Worm (Caenorhabditis elegans): ENCODE data around the gene Y105C5B.1413.

DNA sequence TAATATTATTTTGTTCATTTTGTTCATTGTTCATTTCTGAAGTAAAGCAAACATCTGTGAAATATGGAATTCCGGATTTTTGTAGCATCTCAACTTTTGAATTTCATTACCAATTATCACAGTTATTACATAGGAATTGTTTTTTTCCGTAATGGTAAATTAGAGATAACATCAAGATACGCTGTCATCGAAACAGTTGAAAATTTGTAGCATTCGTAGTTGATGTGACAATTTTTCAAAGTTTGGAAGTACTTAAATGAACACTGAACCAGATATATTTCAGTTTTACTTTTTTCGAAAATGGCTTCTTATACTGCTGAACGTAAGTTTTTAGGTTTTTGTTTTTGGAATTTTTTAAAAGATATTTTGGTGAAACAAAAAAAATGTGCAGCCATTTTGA lies 41.3 kb upstream of the Y105C5B.1413 start, which contains the start of gene H25K10.4:
- TF ChIP-seq lsy-2 (tag; optimal IDR thresholded peaks at IDR 0.05) = no peak
- TF ChIP-seq ztf-11 (tag; optimal IDR thresholded peaks at IDR 0.05) = no peak
- no peak for TF ChIP-seq elt-2 (tag; optimal IDR thresholded peaks at IDR 0.05)
- TF ChIP-seq dpl-1 (GFP tag; optimal IDR thresholded peaks at IDR 0.05) = no peak
- TF ChIP-seq aha-1 (tag; optimal IDR thresholded peaks at IDR 0.05) = no peak
- TF ChIP-seq pqm-1 (tag; optimal IDR thresholded peaks at IDR 0.05) = no peak
